Fruit fly (Drosophila melanogaster): ENCODE measurements around the gene Mipp1.

Mipp1 gene

DNA sequence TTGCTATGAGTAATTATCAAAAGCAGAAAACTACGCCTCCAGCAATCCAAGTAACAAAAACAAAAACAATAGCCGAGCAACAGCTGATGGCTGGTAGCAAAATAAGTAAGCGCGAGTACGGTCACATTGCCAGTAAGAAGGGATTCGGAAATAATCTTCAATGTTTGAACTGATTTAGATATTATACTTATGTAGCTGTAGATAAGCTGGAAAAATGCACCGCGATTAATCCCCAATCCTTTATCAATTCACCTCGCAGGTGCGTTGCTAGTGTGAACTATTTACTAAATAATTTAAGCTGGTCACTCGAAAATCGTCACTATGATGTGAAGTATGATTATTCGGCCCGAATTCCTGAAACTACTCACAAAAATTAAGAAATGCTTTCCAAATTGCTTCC is 13.9 kb upstream of the Mipp1 start, which contains the start of the genes Syx8 and CG32163 (continued):
- TF ChIP-seq CG16863 (GFP tag; optimal IDR thresholded peaks at IDR 0.05) (no peak), CG4617 (GFP tag; optimal IDR thresholded peaks at IDR 0.05; ENCODE audit: borderline replicate concordance) (peak; percentile 41), trem (tag; optimal IDR thresholded peaks at IDR 0.05) (peak; percentile 48), gcm2 (GFP tag; optimal IDR thresholded peaks at IDR 0.05) (no peak), CHES-1-like (GFP tag; optimal IDR thresholded peaks at IDR 0.05) (peak; percentile 5), Sin3A (optimal IDR thresholded peaks at IDR 0.05) (peak; percentile 52), tap (tag; optimal IDR thresholded peaks at IDR 0.05) (no peak), YL-1 (GFP tag; optimal IDR thresholded peaks at IDR 0.05) (peak; percentile 49), CG1603 (tag; optimal IDR thresholded peaks at IDR 0.05) (peak; percentile 55), gfzf (GFP tag; optimal IDR thresholded peaks at IDR 0.05) (peak; percentile 77), sd (tag; optimal IDR thresholded peaks at IDR 0.05) (peak; percentile 62), CTCF (GFP tag; optimal IDR thresholded peaks at IDR 0.05) (peak; percentile 7), NFAT (GFP tag; IDR thresholded peaks at IDR 0.05) (no peak), pzg (GFP tag; optimal IDR thresholded peaks at IDR 0.05) (peak; percentile 61), CG7963 (GFP tag; IDR thresholded peaks at IDR 0.05; ENCODE audit: partially characterized antibody) (no peak), Doc3 (GFP tag; IDR thresholded peaks at IDR 0.05; ENCODE audit: partially characterized antibody) (0 out of 3 replicates have a peak, but pooled peaks have one; percentile 31)

dm6 chr3L:16584074-16584578 is 11.0 kb upstream of the Mipp1 start, which contains the start of gene UQCR-C2:
Gene UQCR-C2, plus strand, starts transcription at chr3L:16584124.
- no peak for TF ChIP-seq gce (GFP tag; IDR thresholded peaks at IDR 0.05)
- TF ChIP-seq CG2116 (GFP tag; optimal IDR thresholded peaks at IDR 0.05) = peak; percentile 44
- TF ChIP-seq CG4617 (GFP tag; optimal IDR thresholded peaks at IDR 0.05; ENCODE audit: borderline replicate concordance) = peak; percentile 89
- TF ChIP-seq CG6272 (GFP tag; IDR thresholded peaks at IDR 0.05) = no peak
- no peak for TF ChIP-seq CG32767 (GFP tag; IDR thresholded peaks at IDR 0.05)
- TF ChIP-seq Dip2 (GFP tag; IDR thresholded peaks at IDR 0.05) = no peak
- peak in 1 of 3 experiments; percentile 52 for TF ChIP-seq Stat92E (GFP tag; optimal IDR thresholded peaks at IDR 0.05)
- peak; percentile 19; the same call in 1 of the 3 replicates for TF ChIP-seq CG6791 (GFP tag; IDR thresholded peaks at IDR 0.05; ENCODE audit: partially characterized antibody)
- TF ChIP-seq sisA (GFP tag; IDR thresholded peaks at IDR 0.05) = no peak
- TF ChIP-seq sug (tag; optimal IDR thresholded peaks at IDR 0.05) = peak; percentile 49
- TF ChIP-seq p53 (GFP tag; optimal IDR thresholded peaks at IDR 0.05) = no peak
- no peak for TF ChIP-seq h (optimal IDR thresholded peaks at IDR 0.05)
- TF ChIP-seq sr (GFP tag; IDR thresholded peaks at IDR 0.05) = no peak
- TF ChIP-seq ftz-f1 (GFP tag; optimal IDR thresholded peaks at IDR 0.05) = peak; percentile 18
- TF ChIP-seq pros (GFP tag; optimal IDR thresholded peaks at IDR 0.05) = no peak
- TF ChIP-seq CG7271 (tag; optimal IDR thresholded peaks at IDR 0.05) = no peak
- TF ChIP-seq gro (GFP tag; optimal IDR thresholded peaks at IDR 0.05) = peak; percentile 54
- TF ChIP-seq shn (GFP tag; optimal IDR thresholded peaks at IDR 0.05) = no peak
- 0 out of 4 replicates have a peak, but pooled peaks have one; percentile 28 for TF ChIP-seq chinmo (GFP tag; IDR thresholded peaks at IDR 0.05; ENCODE audit: partially characterized antibody)
- no peak for TF ChIP-seq Jarid2 (GFP tag; optimal IDR thresholded peaks at IDR 0.05)
- TF ChIP-seq Hr3 (GFP tag; optimal IDR thresholded peaks at IDR 0.05) = no peak
- peak; percentile 17 for TF ChIP-seq CG2678 (tag; optimal IDR thresholded peaks at IDR 0.05)
- no peak for TF ChIP-seq Dfd (GFP tag; optimal IDR thresholded peaks at IDR 0.05)
- TF ChIP-seq CHES-1-like (GFP tag; optimal IDR thresholded peaks at IDR 0.05) = peak; percentile 38
- no peak for TF ChIP-seq bsh (GFP tag; optimal IDR thresholded peaks at IDR 0.05)
- TF ChIP-seq maf-S (GFP tag; optimal IDR thresholded peaks at IDR 0.05) = no peak
- no peak for TF ChIP-seq CG13775 (GFP tag; optimal IDR thresholded peaks at IDR 0.05)
- no peak for TF ChIP-seq CG30431 (GFP tag; optimal IDR thresholded peaks at IDR 0.05)
- no peak for TF ChIP-seq CG10543 (GFP tag; optimal IDR thresholded peaks at IDR 0.05)
- no peak for TF ChIP-seq CG4854 (GFP tag; optimal IDR thresholded peaks at IDR 0.05)
- peak; percentile 29 for TF ChIP-seq Nf-YC (tag; optimal IDR thresholded peaks at IDR 0.05)
- no peak for TF ChIP-seq gsb-n (tag; optimal IDR thresholded peaks at IDR 0.05)
- peak; percentile 64 for TF ChIP-seq Dp (GFP tag; optimal IDR thresholded peaks at IDR 0.05)
- no peak for TF ChIP-seq CG7372 (GFP tag; IDR thresholded peaks at IDR 0.05)
- peak; percentile 8 for TF ChIP-seq CG30403 (GFP tag; optimal IDR thresholded peaks at IDR 0.05)
- no peak for TF ChIP-seq CG11456 (GFP tag; IDR thresholded peaks at IDR 0.05)
- TF ChIP-seq YL-1 (GFP tag; optimal IDR thresholded peaks at IDR 0.05) = peak; percentile 92
